Fruit fly (Drosophila melanogaster): ENCODE results near the gene RpS4.

The RpS4 gene

DNA sequence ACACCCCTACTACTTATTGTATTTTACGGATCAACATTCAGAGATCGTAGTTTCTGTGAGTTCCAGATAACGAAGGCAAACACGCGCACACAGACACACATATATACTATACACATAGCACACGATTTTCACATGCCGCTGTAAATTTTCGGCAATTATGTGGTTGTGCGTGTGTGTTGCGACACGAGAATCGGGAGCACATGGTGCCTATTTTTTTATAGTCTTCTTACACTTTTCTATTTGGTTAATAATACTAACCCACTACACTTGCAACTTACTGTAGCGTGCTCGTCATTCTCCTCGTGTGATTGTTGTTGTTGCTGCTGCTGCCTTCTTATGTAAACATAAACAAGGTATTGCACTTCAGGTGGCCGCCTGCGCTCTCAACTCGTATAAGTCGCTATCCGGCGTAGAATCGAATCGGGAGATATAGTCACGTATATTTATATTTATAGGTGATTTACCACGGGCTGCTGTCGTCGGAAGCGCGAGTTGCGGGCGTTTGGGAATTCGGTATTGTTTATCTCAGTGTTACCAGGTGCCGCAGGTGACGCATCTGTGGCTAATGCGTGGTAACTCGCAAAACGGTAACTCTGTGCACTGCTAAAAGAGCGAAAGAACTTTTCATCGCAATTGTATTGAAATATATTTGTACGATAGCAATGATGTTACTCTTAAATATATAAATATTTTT is 19.2 kb upstream of the RpS4 start, which contains the start of gene Adk2 (continued):
- TF ChIP-seq Lhr (GFP tag; optimal IDR thresholded peaks at IDR 0.05) (peak; percentile 31), cas (GFP tag; IDR thresholded peaks at IDR 0.05) (peak; percentile 34; the same call in 1 of the 2 replicates), Six4 (GFP tag; optimal IDR thresholded peaks at IDR 0.05) (no peak), CG5953 (GFP tag; IDR thresholded peaks at IDR 0.05) (peak; percentile 42; the same call in 1 of the 2 replicates), Fer3 (tag; optimal IDR thresholded peaks at IDR 0.05) (peak; percentile 10), br (optimal IDR thresholded peaks at IDR 0.05) (no peak), CG4617 (GFP tag; optimal IDR thresholded peaks at IDR 0.05; ENCODE audit: borderline replicate concordance) (no peak), CG10209 (GFP tag; optimal IDR thresholded peaks at IDR 0.05) (no peak), lmd (GFP tag; IDR thresholded peaks at IDR 0.05) (no peak; the same call in 1 of the 2 replicates), Camta (GFP tag; optimal IDR thresholded peaks at IDR 0.05) (no peak), CG43689 (GFP tag; IDR thresholded peaks at IDR 0.05) (no peak), HLHmδ (GFP tag; optimal IDR thresholded peaks at IDR 0.05) (peak; percentile 74), h (optimal IDR thresholded peaks at IDR 0.05) (no peak), Ets65A (GFP tag) (peak; percentile 45), CG4730 (GFP tag; IDR thresholded peaks at IDR 0.05) (no peak), tll (GFP tag; optimal IDR thresholded peaks at IDR 0.05) (no peak), gcm2 (GFP tag; optimal IDR thresholded peaks at IDR 0.05) (no peak), wek (GFP tag; optimal IDR thresholded peaks at IDR 0.05) (no peak), CG11560 (tag; IDR thresholded peaks at IDR 0.05) (no peak), Abd-B (GFP tag; optimal IDR thresholded peaks at IDR 0.05) (no peak), Sry-β (GFP tag; optimal IDR thresholded peaks at IDR 0.05) (no peak), CG8765 (GFP tag; IDR thresholded peaks at IDR 0.05) (no peak), CG30020 (tag; optimal IDR thresholded peaks at IDR 0.05) (no peak), CG6765 (GFP tag; optimal IDR thresholded peaks at IDR 0.05) (no peak), CG6791 (GFP tag; IDR thresholded peaks at IDR 0.05; ENCODE audit: partially characterized antibody) (peak; percentile 58; the same call in 2 of the 3 replicates), CG17568 (GFP tag; optimal IDR thresholded peaks at IDR 0.05) (no peak), CG2120 (GFP tag; optimal IDR thresholded peaks at IDR 0.05) (no peak), CG16779 (GFP tag; IDR thresholded peaks at IDR 0.05) (no peak), sens-2 (GFP tag; IDR thresholded peaks at IDR 0.05) (no peak), CG10431 (GFP tag; optimal IDR thresholded peaks at IDR 0.05) (no peak), CG33213 (GFP tag; optimal IDR thresholded peaks at IDR 0.05) (peak; percentile 25), Side (GFP tag; optimal IDR thresholded peaks at IDR 0.05) (no peak), CG9215 (GFP tag; IDR thresholded peaks at IDR 0.05) (no peak), nau (GFP tag; optimal IDR thresholded peaks at IDR 0.05) (no peak), Hsf (GFP tag; optimal IDR thresholded peaks at IDR 0.05) (no peak), knrl (GFP tag; IDR thresholded peaks at IDR 0.05; ENCODE audit: partially characterized antibody) (no peak; the same call in 2 of the 3 replicates), sim (GFP tag; IDR thresholded peaks at IDR 0.05) (no peak), amos (GFP tag; IDR thresholded peaks at IDR 0.05; ENCODE audit: partially characterized antibody) (peak; percentile 53), gsb (GFP tag; IDR thresholded peaks at IDR 0.05) (peak; percentile 40; the same call in 1 of the 2 replicates), kay (GFP tag; optimal IDR thresholded peaks at IDR 0.05) (peak; percentile 0), Stat92E (GFP tag; optimal IDR thresholded peaks at IDR 0.05) (no peak), D19B (GFP tag; optimal IDR thresholded peaks at IDR 0.05) (no peak), Rfx (GFP tag; IDR thresholded peaks at IDR 0.05) (peak; percentile 83), Usf (GFP tag; optimal IDR thresholded peaks at IDR 0.05) (no peak), Med (GFP tag) (peak; percentile 89), CG13287 (GFP tag; IDR thresholded peaks at IDR 0.05; ENCODE audit: partially characterized antibody) (no peak; the same call in 1 of the 2 replicates), CG6254 (GFP tag; optimal IDR thresholded peaks at IDR 0.05) (no peak), inv (GFP tag; IDR thresholded peaks at IDR 0.05; ENCODE audit: partially characterized antibody) (no peak), CG13624 (GFP tag; optimal IDR thresholded peaks at IDR 0.05) (no peak), stwl (tag; optimal IDR thresholded peaks at IDR 0.05) (peak; percentile 27)
